Worm (Caenorhabditis elegans) whole organism, young adult: ENCODE measurements around the gene vglu-3.

ENCODE experiments used
- B0019.2 ChIP-seq: fragments of 200-800 bp; sonication (Bioruptor generic); conservative IDR thresholded peaks from 2 replicates; pipeline ENCODE4 v1.3.6; 2022; ENCODE audit warnings: missing genetic modification reagents, missing genetic modification characterization, missing compliant biosample characterization
- B0035.1 ChIP-seq: sonication (generic microtip); optimal IDR thresholded peaks from 2 replicates; lab custom pipeline; 2016; ENCODE audit warnings: missing genetic modification characterization, mild to moderate bottlenecking, missing compliant biosample characterization, missing genotype, missing genetic modification reagents
- F22D6.2 ChIP-seq: sonication (generic microtip); optimal IDR thresholded peaks from 2 replicates; lab custom pipeline; 2016; ENCODE audit warnings: mild to moderate bottlenecking, missing genetic modification characterization, missing compliant biosample characterization
- F23B12.7 ChIP-seq: sonication (generic microtip); optimal IDR thresholded peaks from 2 replicates; lab custom pipeline; 2017; ENCODE audit warnings: missing genetic modification characterization, mild to moderate bottlenecking, missing compliant biosample characterization, antibody characterized with exemption, moderate library complexity; ENCODE audit not compliant: insufficient read depth
- F33H1.4 ChIP-seq: fragments of 200-800 bp; sonication (Bioruptor generic); IDR thresholded peaks from 2 replicates; pipeline ENCODE4 v1.3.6; 2022; ENCODE audit warnings: missing genetic modification reagents, missing genetic modification characterization, missing compliant biosample characterization
- F57C9.4 ChIP-seq: sonication (generic microtip); optimal IDR thresholded peaks from 2 replicates; lab custom pipeline; 2017; ENCODE audit warnings: mild to moderate bottlenecking, missing genetic modification characterization, missing compliant biosample characterization
- T07F8.4 ChIP-seq: sonication (generic microtip); optimal IDR thresholded peaks from 2 replicates; lab custom pipeline; 2016; ENCODE audit warnings: mild to moderate bottlenecking, missing genetic modification characterization, moderate library complexity, missing compliant biosample characterization
- Y56A3A.18 ChIP-seq: fragments of 200-800 bp; sonication (Bioruptor generic); IDR thresholded peaks from 2 replicates; pipeline ENCODE4 v1.3.6; 2022; ENCODE audit warnings: missing genetic modification reagents, missing genetic modification characterization, missing compliant biosample characterization
- Y67H2A.10 ChIP-seq: fragments of 200-800 bp; sonication (Bioruptor generic); conservative IDR thresholded peaks from 2 replicates; pipeline ENCODE4 v1.3.6; 2022; ENCODE audit warnings: missing genetic modification reagents, missing genetic modification characterization, missing compliant biosample characterization
- Y95B8A.8 ChIP-seq: fragments of 200-800 bp; sonication (Bioruptor generic); IDR thresholded peaks from 2 replicates; pipeline ENCODE4 v1.3.6; 2022; ENCODE audit warnings: missing genetic modification reagents, missing genetic modification characterization, missing compliant biosample characterization
- ama-1 ChIP-seq, 3 experiments: fragments of 150-350 bp in 1 of 3; sonication (generic microtip) in 2 of 3; optimal IDR thresholded peaks; 2 replicates each; lab custom pipeline; 2014 to 2018; ENCODE audit warnings: missing biosample characterization in 2 of 3, missing genetic modification characterization in 2 of 3, missing genetic modification reagents in 2 of 3
- atf-7 ChIP-seq: sonication (generic microtip); optimal IDR thresholded peaks from 2 replicates; lab custom pipeline; 2017; ENCODE audit warnings: mild to moderate bottlenecking, missing genetic modification characterization, missing compliant biosample characterization
- cebp-1 ChIP-seq, 2 experiments: fragments of 200-800 bp in 1 of 2; sonication (Bioruptor generic) in 1 of 2; sonication (generic microtip) in 1 of 2; IDR thresholded peaks in 1 of 2; optimal IDR thresholded peaks in 1 of 2; 2 replicates each; pipeline versions ENCODE4 v1.3.6 to Lab custom; 2017 to 2022; ENCODE audit warnings: missing compliant biosample characterization in 2 of 2, missing genetic modification characterization in 2 of 2, mild to moderate bottlenecking in 1 of 2, missing genetic modification reagents in 1 of 2, moderate library complexity in 1 of 2
- cebp-2 ChIP-seq: fragments of 200-800 bp; sonication (Bioruptor generic); IDR thresholded peaks from 2 replicates; pipeline ENCODE4 v1.3.6; 2022; ENCODE audit warnings: missing genetic modification characterization, missing compliant biosample characterization
- ceh-27 ChIP-seq: fragments of 200-800 bp; sonication (Bioruptor generic); optimal IDR thresholded peaks from 2 replicates; lab custom pipeline; 2018; ENCODE audit warnings: mild to moderate bottlenecking, missing genetic modification characterization, moderate library complexity, missing compliant biosample characterization
- ceh-58 ChIP-seq: fragments of 200-800 bp; sonication (Bioruptor generic); IDR thresholded peaks from 2 replicates; pipeline ENCODE4 v1.3.6; 2022; ENCODE audit warnings: missing genetic modification characterization, missing compliant biosample characterization
- ceh-91 ChIP-seq: fragments of 200-800 bp; sonication (Bioruptor generic); IDR thresholded peaks from 2 replicates; pipeline ENCODE4 v1.3.6; 2022; ENCODE audit warnings: missing genetic modification reagents, missing genetic modification characterization, missing compliant biosample characterization
- chd-7 ChIP-seq: sonication (generic microtip); optimal IDR thresholded peaks from 2 replicates; lab custom pipeline; 2016; ENCODE audit warnings: mild to moderate bottlenecking, missing genetic modification characterization, moderate library complexity, missing compliant biosample characterization
- egrh-3 ChIP-seq: fragments of 200-800 bp; sonication (Bioruptor generic); IDR thresholded peaks from 2 replicates; pipeline ENCODE4 v1.3.6; 2022; ENCODE audit warnings: missing genetic modification reagents, missing genetic modification characterization, missing compliant biosample characterization
- fkh-3 ChIP-seq: sonication (generic microtip); optimal IDR thresholded peaks from 2 replicates; lab custom pipeline; 2016; ENCODE audit warnings: mild to moderate bottlenecking, missing genetic modification characterization, missing compliant biosample characterization
- hmg-20 ChIP-seq: fragments of 200-800 bp; sonication (Bioruptor generic); IDR thresholded peaks from 2 replicates; pipeline ENCODE4 v1.3.6; 2022; ENCODE audit warnings: missing genetic modification reagents, missing genetic modification characterization, missing compliant biosample characterization
- hrde-1 ChIP-seq: sonication (generic microtip); optimal IDR thresholded peaks from 2 replicates; lab custom pipeline; 2016; ENCODE audit warnings: missing genetic modification characterization, mild to moderate bottlenecking, missing compliant biosample characterization, moderate library complexity, missing genotype, missing genetic modification reagents, borderline replicate concordance
- lin-26 ChIP-seq: fragments of 200-800 bp; sonication (Bioruptor generic); IDR thresholded peaks from 2 replicates; pipeline ENCODE4 v1.3.6; 2022; ENCODE audit warnings: missing genetic modification reagents, missing genetic modification characterization, missing compliant biosample characterization
- lin-40 ChIP-seq: sonication (generic microtip); optimal IDR thresholded peaks from 2 replicates; lab custom pipeline; 2016; ENCODE audit warnings: missing genetic modification characterization, mild to moderate bottlenecking, missing compliant biosample characterization, missing genotype, missing genetic modification reagents
- mes-4 ChIP-seq: sonication (generic microtip); optimal IDR thresholded peaks from 2 replicates; lab custom pipeline; 2016; ENCODE audit warnings: missing genotype, missing genetic modification characterization, missing compliant biosample characterization
- nhr-120 ChIP-seq: fragments of 200-800 bp; sonication (Bioruptor generic); IDR thresholded peaks from 2 replicates; pipeline ENCODE4 v1.3.6; 2022; ENCODE audit warnings: missing genetic modification characterization, missing compliant biosample characterization
- rec-8 ChIP-seq, 2 experiments: sonication (generic microtip); optimal IDR thresholded peaks; 2 replicates each; lab custom pipeline; 2016; ENCODE audit warnings: mild to moderate bottlenecking in 2 of 2, missing genetic modification characterization in 2 of 2, missing genetic modification reagents in 2 of 2, missing genotype in 2 of 2, missing biosample characterization in 1 of 2, missing compliant biosample characterization in 1 of 2, moderate library complexity in 1 of 2
- repo-1 ChIP-seq: sonication (generic microtip); optimal IDR thresholded peaks from 2 replicates; lab custom pipeline; 2017; ENCODE audit warnings: mild to moderate bottlenecking, missing genetic modification characterization, missing compliant biosample characterization
- rpc-1 ChIP-seq, 2 experiments: fragments of 150-350 bp in 1 of 2; sonication (generic microtip) in 1 of 2; optimal IDR thresholded peaks; 2 replicates each; lab custom pipeline; 2014 to 2018; ENCODE audit warnings: missing biosample characterization in 1 of 2, missing genetic modification characterization in 1 of 2, missing genetic modification reagents in 1 of 2, missing genotype in 1 of 2
- tbx-9 ChIP-seq: sonication (generic microtip); optimal IDR thresholded peaks from 2 replicates; lab custom pipeline; 2016; ENCODE audit warnings: borderline replicate concordance, missing genetic modification characterization, inconsistent platforms, missing compliant biosample characterization
- tlf-1 ChIP-seq: fragments of 200-800 bp; sonication (Bioruptor generic); optimal IDR thresholded peaks from 2 replicates; lab custom pipeline; 2018; ENCODE audit warnings: mild to moderate bottlenecking, missing genetic modification characterization, missing compliant biosample characterization
- ztf-18 ChIP-seq: sonication (generic microtip); optimal IDR thresholded peaks from 2 replicates; lab custom pipeline; 2016; ENCODE audit warnings: missing genotype, mild to moderate bottlenecking, missing genetic modification characterization, missing compliant biosample characterization
- ztf-22 ChIP-seq: fragments of 200-800 bp; sonication (Bioruptor generic); optimal IDR thresholded peaks from 2 replicates; lab custom pipeline; 2018; ENCODE audit warnings: mild to moderate bottlenecking, missing genetic modification characterization, moderate library complexity, missing compliant biosample characterization
- ztf-26 ChIP-seq: sonication (generic microtip); optimal IDR thresholded peaks from 2 replicates; lab custom pipeline; 2017; ENCODE audit warnings: missing genetic modification characterization, missing compliant biosample characterization

The vglu-3 gene

DNA sequence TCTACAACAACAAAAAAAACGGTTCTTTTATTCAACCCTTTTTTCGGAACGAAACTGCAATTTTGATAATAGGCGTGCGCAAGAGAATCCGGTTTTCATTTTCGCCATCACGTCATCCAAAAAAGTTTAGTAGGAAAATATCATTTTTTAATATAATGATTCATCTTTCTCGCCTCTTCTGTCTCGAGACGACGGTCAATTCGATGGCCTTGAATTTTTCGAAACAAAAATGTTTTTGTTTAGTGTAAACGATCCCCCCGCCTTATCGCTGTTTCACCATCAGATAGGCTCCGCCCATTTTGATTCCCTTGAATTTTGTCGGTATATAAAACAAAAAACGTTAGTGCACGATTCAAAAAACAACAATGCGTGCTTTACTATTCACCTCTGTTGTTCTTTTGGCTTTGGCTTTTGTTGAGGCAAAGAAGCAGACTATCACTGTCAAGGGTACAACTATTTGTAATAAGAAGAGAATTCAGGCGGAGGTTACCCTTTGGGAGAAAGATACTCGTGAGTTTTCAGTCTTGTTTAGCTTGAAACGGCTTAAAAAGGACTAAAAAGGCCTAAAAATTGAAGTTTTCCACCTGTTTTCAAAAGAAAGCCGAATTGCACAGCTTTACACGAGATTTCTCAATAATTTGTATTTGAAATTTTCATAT is 37.5 kb downstream of the vglu-3 start, which contains the start of gene ttr-15 (continued):
- TF ChIP-seq B0035.1 (tag; lab: Kevin White, UChicago) (peak; percentile 73), T07F8.4 (tag; lab: Kevin White, UChicago) (no peak), lin-26 (GFP tag; lab: Robert Waterston, UW) (peak; percentile 30; the same call in 1 of the 2 replicates), tlf-1 (GFP tag; lab: Kevin White, UChicago) (no peak), B0019.2 (GFP tag; lab: Robert Waterston, UW) (no peak), ceh-58 (GFP tag; lab: Robert Waterston, UW) (no peak), F23B12.7 (tag; lab: Kevin White, UChicago) (no peak), Y67H2A.10 (GFP tag; lab: Robert Waterston, UW) (no peak), ceh-91 (no peak), ceh-27 (no peak)

DNA sequence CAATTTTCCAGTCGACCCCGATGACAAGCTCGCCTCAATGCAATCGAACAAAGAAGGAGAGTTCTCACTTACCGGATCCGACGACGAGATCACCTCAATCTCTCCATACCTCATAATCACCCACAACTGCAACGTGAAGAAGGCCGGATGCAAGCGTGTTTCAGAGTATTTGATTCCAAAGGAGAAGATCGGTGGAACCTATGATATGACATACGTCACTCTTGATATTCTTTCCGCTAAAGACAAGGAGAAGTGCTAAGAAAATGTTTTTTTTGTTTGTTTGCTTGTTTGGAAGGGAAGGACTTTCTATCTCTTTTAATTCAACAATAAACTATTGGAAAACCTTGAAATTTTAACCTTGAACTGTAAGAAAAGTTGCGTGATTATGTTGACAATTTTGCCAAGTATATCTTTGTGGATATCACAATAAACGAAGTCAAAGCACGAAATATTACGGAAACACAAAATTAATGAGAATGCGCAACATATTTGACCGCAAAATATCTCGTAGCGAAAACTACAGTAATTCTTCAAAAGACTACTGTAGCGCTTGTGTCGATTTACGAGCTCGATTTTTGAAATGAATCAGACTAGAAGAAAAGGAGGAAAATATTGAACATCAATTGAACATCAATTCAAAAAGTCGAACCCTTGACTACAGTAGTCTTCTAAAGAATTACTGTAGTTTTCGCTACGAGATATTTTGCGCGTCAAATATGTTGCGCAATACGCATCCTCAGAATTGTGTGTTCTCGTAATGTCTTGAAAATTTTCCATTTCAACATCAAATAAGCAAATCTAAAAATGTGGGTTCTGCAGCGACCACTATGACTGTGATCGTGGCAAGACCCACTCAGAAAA is 39.0 kb downstream of the vglu-3 start:
- TF ChIP-seq chd-7: no peak
- TF ChIP-seq ama-1 (optimal IDR thresholded peaks at IDR 0.05; lab: Kevin White, UChicago): peak; percentile 78
- TF ChIP-seq ama-1 (GFP tag; optimal IDR thresholded peaks at IDR 0.05; lab: Kevin White, UChicago): no peak
- TF ChIP-seq tbx-9 (tag; lab: Kevin White, UChicago): peak; percentile 39
- TF ChIP-seq ztf-26 (tag; lab: Kevin White, UChicago): peak; percentile 50
- TF ChIP-seq lin-40 (tag; lab: Kevin White, UChicago): peak; percentile 21

DNA sequence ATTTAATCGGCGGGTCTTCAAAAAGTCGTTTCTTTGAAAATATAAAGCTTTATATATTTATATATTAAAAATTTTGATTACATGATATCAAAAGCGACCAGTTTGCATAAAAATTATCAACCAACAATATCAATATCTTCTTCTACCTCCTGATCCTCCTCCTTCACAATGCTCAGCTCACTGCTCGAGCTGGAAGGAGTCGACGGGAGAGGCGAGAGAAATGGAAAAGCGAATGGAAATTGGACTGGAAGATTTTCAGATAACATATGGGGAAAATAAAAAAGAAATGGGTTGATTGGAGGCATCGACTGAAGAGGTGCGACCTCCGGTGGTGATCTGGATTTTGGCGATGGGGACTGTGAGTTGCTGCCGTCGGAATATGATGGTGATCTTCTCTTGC is 39.8 kb downstream of the vglu-3 start:
- TF ChIP-seq fkh-3 (tag; lab: Kevin White, UChicago) (no peak), atf-7 (tag; lab: Kevin White, UChicago) (no peak), ztf-22 (GFP tag; lab: Kevin White, UChicago) (no peak), mes-4 (no peak), F33H1.4 (GFP tag; lab: Robert Waterston, UW) (no peak), rec-8 (tag; optimal IDR thresholded peaks at IDR 0.05; lab: Kevin White, UChicago) (no peak), cebp-1 (GFP tag; IDR thresholded peaks at IDR 0.05; lab: Robert Waterston, UW) (no peak), cebp-1 (tag; optimal IDR thresholded peaks at IDR 0.05; lab: Kevin White, UChicago) (no peak), egrh-3 (GFP tag; lab: Robert Waterston, UW) (no peak), Y95B8A.8 (GFP tag; lab: Robert Waterston, UW) (no peak), tbx-9 (tag; lab: Kevin White, UChicago) (peak; percentile 12), repo-1 (peak; percentile 21), cebp-2 (0 out of 2 replicates have a peak, but pooled peaks have one; percentile 19), F57C9.4 (no peak), ztf-18 (tag; lab: Kevin White, UChicago) (no peak), rpc-1 (optimal IDR thresholded peaks at IDR 0.05; lab: Kevin White, UChicago) (no peak), rpc-1 (tag; optimal IDR thresholded peaks at IDR 0.05; lab: Kevin White, UChicago) (no peak), nhr-120 (GFP tag; lab: Robert Waterston, UW) (no peak), hmg-20 (GFP tag; lab: Robert Waterston, UW) (no peak), hrde-1 (no peak), F22D6.2 (tag; lab: Kevin White, UChicago) (no peak), ztf-26 (tag; lab: Kevin White, UChicago) (no peak), Y56A3A.18 (no peak)
